Worm (Caenorhabditis elegans) whole organism, L4 larva: ENCODE results near the gene gvd-1.

ENCODE experiments used
- F37D6.2 ChIP-seq: sonication (generic microtip); optimal IDR thresholded peaks from 2 replicates; lab custom pipeline; 2016; ENCODE audit warnings: mild to moderate bottlenecking, missing genetic modification characterization, missing compliant biosample characterization
- F44E2.7 ChIP-seq: fragments of 200-800 bp; sonication (Bioruptor generic); IDR thresholded peaks from 2 replicates; pipeline ENCODE4 v2.1.2; 2022; ENCODE audit warnings: missing genetic modification characterization, missing compliant biosample characterization
- F49E8.2 ChIP-seq: sonication (generic microtip); optimal IDR thresholded peaks from 2 replicates; lab custom pipeline; 2016; ENCODE audit warnings: missing compliant biosample characterization, mild to moderate bottlenecking, missing genetic modification characterization, borderline replicate concordance
- T26A8.4 ChIP-seq: fragments of 200-800 bp; sonication (Bioruptor generic); IDR thresholded peaks from 2 replicates; pipeline ENCODE4 v1.3.6; 2022; ENCODE audit warnings: missing genetic modification characterization, missing compliant biosample characterization
- Y105C5A.15 ChIP-seq: fragments of 200-800 bp; sonication (Bioruptor generic); IDR thresholded peaks from 2 replicates; pipeline ENCODE4 v1.3.6; 2022; ENCODE audit warnings: missing genetic modification characterization, missing compliant biosample characterization
- aha-1 ChIP-seq: fragments of 150-350 bp; peaks from one replicate; lab custom pipeline; 2014; ENCODE audit warnings: missing biosample characterization, missing genetic modification characterization
- ceh-20 ChIP-seq: fragments of 200-800 bp; sonication (Bioruptor generic); IDR thresholded peaks from 2 replicates; pipeline ENCODE4 v1.3.6; 2022; ENCODE audit warnings: missing genetic modification reagents, missing genetic modification characterization, missing compliant biosample characterization
- ceh-28 ChIP-seq: fragments of 150-350 bp; optimal IDR thresholded peaks from 2 replicates; lab custom pipeline; 2014; ENCODE audit warnings: missing biosample characterization, missing genetic modification reagents, missing genetic modification characterization
- cey-2 ChIP-seq: sonication (generic microtip); optimal IDR thresholded peaks from 3 replicates; lab custom pipeline; 2017; ENCODE audit warnings: missing genetic modification characterization, mild to moderate bottlenecking, missing compliant biosample characterization, antibody characterized with exemption, borderline replicate concordance; ENCODE audit not compliant: insufficient read depth
- daf-19 ChIP-seq: fragments of 200-800 bp; sonication (Bioruptor generic); conservative IDR thresholded peaks from 2 replicates; pipeline ENCODE4 v1.3.6; 2022; ENCODE audit warnings: missing genetic modification characterization, missing compliant biosample characterization
- dmd-6 ChIP-seq: fragments of 200-800 bp; sonication (Bioruptor generic); IDR thresholded peaks from 2 replicates; pipeline ENCODE4 v1.3.6; 2022; ENCODE audit warnings: missing genetic modification reagents, missing genetic modification characterization, missing compliant biosample characterization
- dpl-1 ChIP-seq: fragments of 150-350 bp; optimal IDR thresholded peaks from 2 replicates; lab custom pipeline; 2014; ENCODE audit warnings: missing biosample characterization, missing genetic modification reagents, missing genetic modification characterization
- dve-1 ChIP-seq: sonication (generic microtip); optimal IDR thresholded peaks from 2 replicates; lab custom pipeline; 2017; ENCODE audit warnings: antibody characterized with exemption, mild to moderate bottlenecking, missing genetic modification characterization, missing compliant biosample characterization; ENCODE audit not compliant: insufficient read depth
- egl-43 ChIP-seq: fragments of 200-800 bp; sonication (Bioruptor generic); IDR thresholded peaks from 2 replicates; pipeline ENCODE4 v1.3.6; 2022; ENCODE audit warnings: missing genetic modification reagents, missing genetic modification characterization, missing compliant biosample characterization
- gei-8 ChIP-seq: fragments of 200-800 bp; sonication (Bioruptor generic); optimal IDR thresholded peaks from 2 replicates; lab custom pipeline; 2018; ENCODE audit warnings: mild to moderate bottlenecking, missing genetic modification characterization, missing compliant biosample characterization
- hlh-11 ChIP-seq: fragments of 200-800 bp; sonication (Bioruptor generic); optimal IDR thresholded peaks from 2 replicates; lab custom pipeline; 2018; ENCODE audit warnings: mild to moderate bottlenecking, missing genetic modification characterization, missing compliant biosample characterization
- hlh-30 ChIP-seq: sonication (generic microtip); optimal IDR thresholded peaks from 2 replicates; lab custom pipeline; 2017; ENCODE audit warnings: antibody characterized with exemption, mild to moderate bottlenecking, missing genetic modification characterization, missing compliant biosample characterization; ENCODE audit not compliant: insufficient read depth
- hmg-1.1 ChIP-seq: fragments of 200-800 bp; sonication (Bioruptor generic); IDR thresholded peaks from 2 replicates; pipeline ENCODE4 v1.3.6; 2022; ENCODE audit warnings: missing genetic modification reagents, missing genetic modification characterization, missing compliant biosample characterization
- jun-1 ChIP-seq: fragments of 150-350 bp; optimal IDR thresholded peaks from 2 replicates; lab custom pipeline; 2014; ENCODE audit warnings: missing biosample characterization, missing genetic modification reagents, missing genetic modification characterization
- lin-13 ChIP-seq: fragments of 150-350 bp; optimal IDR thresholded peaks from 2 replicates; lab custom pipeline; 2014; ENCODE audit warnings: missing biosample characterization, missing genetic modification reagents, missing genetic modification characterization
- lin-29 ChIP-seq: fragments of 200-800 bp; sonication (Bioruptor generic); IDR thresholded peaks from 2 replicates; pipeline ENCODE4 v1.3.6; 2022; ENCODE audit warnings: missing genetic modification reagents, missing genetic modification characterization, missing compliant biosample characterization
- lin-38 ChIP-seq: fragments of 200-800 bp; sonication (Bioruptor generic); IDR thresholded peaks from 2 replicates; pipeline ENCODE4 v1.3.6; 2022; ENCODE audit warnings: missing genetic modification reagents, missing genetic modification characterization, missing compliant biosample characterization
- lin-39 ChIP-seq: fragments of 150-350 bp; optimal IDR thresholded peaks from 2 replicates; lab custom pipeline; 2014; ENCODE audit warnings: missing biosample characterization, missing genetic modification reagents, missing genetic modification characterization
- lir-3 ChIP-seq: sonication (generic microtip); optimal IDR thresholded peaks from 2 replicates; lab custom pipeline; 2016; ENCODE audit warnings: mild to moderate bottlenecking, missing genetic modification characterization, missing compliant biosample characterization
- lsy-2 ChIP-seq, 2 experiments: fragments of 150-350 bp in 1 of 2; sonication (generic microtip) in 1 of 2; optimal IDR thresholded peaks; 2 replicates each; lab custom pipeline; 2014 to 2017; ENCODE audit warnings: missing biosample characterization in 2 of 2, missing genetic modification characterization in 2 of 2
- mdt-29 ChIP-seq: fragments of 200-800 bp; sonication (Bioruptor generic); IDR thresholded peaks from 2 replicates; pipeline ENCODE4 v1.3.6; 2022; ENCODE audit warnings: missing genetic modification reagents, missing genetic modification characterization, missing compliant biosample characterization
- mes-2 ChIP-seq: sonication (generic microtip); optimal IDR thresholded peaks from 2 replicates; lab custom pipeline; 2016; ENCODE audit warnings: missing genotype, mild to moderate bottlenecking, missing genetic modification characterization, missing compliant biosample characterization; ENCODE audit not compliant: poor library complexity, severe bottlenecking
- nhr-237 ChIP-seq: sonication (generic microtip); optimal IDR thresholded peaks from 2 replicates; lab custom pipeline; 2017; ENCODE audit warnings: missing biosample characterization, missing genetic modification characterization
- nhr-25 ChIP-seq: sonication (generic microtip); optimal IDR thresholded peaks from 2 replicates; lab custom pipeline; 2017; ENCODE audit warnings: missing genetic modification characterization, mild to moderate bottlenecking, missing compliant biosample characterization, antibody characterized with exemption, moderate library complexity, borderline replicate concordance; ENCODE audit not compliant: insufficient read depth
- nhr-6 ChIP-seq: fragments of 150-350 bp; optimal IDR thresholded peaks from 2 replicates; lab custom pipeline; 2014; ENCODE audit warnings: missing biosample characterization, missing genetic modification characterization
- nhr-77 ChIP-seq: fragments of 150-350 bp; optimal IDR thresholded peaks from 2 replicates; lab custom pipeline; 2014; ENCODE audit warnings: missing biosample characterization, missing genetic modification characterization
- rbr-2 ChIP-seq: sonication (generic microtip); optimal IDR thresholded peaks from 2 replicates; lab custom pipeline; 2016; ENCODE audit warnings: missing genotype, missing genetic modification characterization, missing compliant biosample characterization
- set-16 ChIP-seq: fragments of 200-800 bp; sonication (Bioruptor generic); IDR thresholded peaks from 2 replicates; pipeline ENCODE4 v1.3.6; 2022; ENCODE audit warnings: missing genetic modification reagents, missing genetic modification characterization, missing compliant biosample characterization
- snpc-1.2 ChIP-seq: fragments of 200-800 bp; sonication (Bioruptor generic); IDR thresholded peaks from 2 replicates; pipeline ENCODE4 v1.3.6; 2022; ENCODE audit warnings: missing genetic modification reagents, missing genetic modification characterization, missing compliant biosample characterization
- tag-97 ChIP-seq: fragments of 200-800 bp; sonication (Bioruptor generic); IDR thresholded peaks from 2 replicates; pipeline ENCODE4 v1.3.6; 2022; ENCODE audit warnings: missing genetic modification characterization, missing compliant biosample characterization
- unc-62 ChIP-seq, 3 experiments: fragments of 150-350 bp in 1 of 3; sonication (generic microtip); optimal IDR thresholded peaks in 2 of 3; peaks in 1 of 3; 1 replicate in 1 of 3; 2 replicates in 2 of 3; lab custom pipeline; 2014 to 2017; ENCODE audit warnings: missing biosample characterization in 3 of 3, missing genetic modification characterization in 3 of 3, missing genetic modification reagents in 3 of 3, missing genotype in 1 of 3
- zag-1 ChIP-seq: fragments of 150-350 bp; optimal IDR thresholded peaks from 2 replicates; lab custom pipeline; 2014; ENCODE audit warnings: missing biosample characterization, missing genetic modification characterization

The gvd-1 gene

DNA sequence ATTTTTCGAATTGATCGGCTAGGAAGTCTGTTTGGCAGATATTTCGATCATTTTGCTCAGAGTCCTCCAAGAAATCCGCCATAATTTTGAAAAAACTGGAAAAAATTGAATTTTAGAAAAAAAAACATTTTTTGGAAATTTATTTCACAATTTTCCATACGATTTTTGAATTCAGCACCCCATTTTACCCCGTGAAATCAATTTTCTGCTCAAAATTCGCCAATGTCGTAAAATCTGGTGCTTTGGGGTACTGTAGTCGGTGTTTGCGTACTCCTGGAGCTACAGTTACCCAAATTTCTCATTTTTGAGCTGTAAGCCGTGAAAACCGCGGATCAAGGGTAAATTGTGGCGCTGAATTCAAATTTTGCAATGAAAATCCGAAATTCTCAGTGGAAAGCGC is at the start of gene gvd-1:
TSS of gene gvd-1 (minus strand) at position 101 of the 400 bp plus-strand sequence.
- TF ChIP-seq mes-2 (tag; lab: Kevin White, UChicago): no peak
- TF ChIP-seq egl-43 (GFP tag; lab: Robert Waterston, UW): no peak
- TF ChIP-seq hlh-30 (tag; lab: Kevin White, UChicago): no peak
- no peak for TF ChIP-seq mdt-29 (GFP tag; lab: Robert Waterston, UW)

DNA sequence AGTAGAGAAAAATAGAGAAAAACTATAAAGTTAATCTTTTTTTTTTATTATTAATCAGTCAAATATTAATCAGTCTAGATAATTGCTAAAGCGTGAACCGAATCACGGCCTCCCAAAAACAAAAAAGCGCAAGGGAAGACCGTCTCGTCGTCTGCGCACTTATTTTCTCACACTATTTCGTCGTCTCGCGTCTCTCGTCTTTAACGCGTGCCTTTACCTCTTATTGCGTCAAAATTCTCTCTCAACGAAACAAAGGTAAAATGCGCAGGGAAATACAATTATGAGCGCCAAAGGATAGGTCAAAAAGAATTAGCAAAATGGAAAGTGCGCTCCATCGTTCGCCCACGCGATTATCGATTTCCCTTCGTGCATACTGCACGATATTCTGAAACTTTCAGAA is 48.4 kb upstream of the gvd-1 start:
- TF ChIP-seq unc-62 (GFP tag; optimal IDR thresholded peaks at IDR 0.05 in 1 of 2; lab: Kevin White, UChicago): peak in 1 of 2 experiments; percentile 96
- TF ChIP-seq unc-62 (tag; optimal IDR thresholded peaks at IDR 0.05; lab: Kevin White, UChicago): no peak
- peak; percentile 63 for TF ChIP-seq hmg-1.1 (GFP tag; lab: Robert Waterston, UW)
- no peak for TF ChIP-seq F37D6.2 (tag; lab: Kevin White, UChicago)
- no peak for TF ChIP-seq lin-13 (GFP tag; lab: Kevin White, UChicago)
- TF ChIP-seq ceh-20 (GFP tag; lab: Robert Waterston, UW): no peak
- no peak for TF ChIP-seq cey-2 (tag; lab: Kevin White, UChicago)
- TF ChIP-seq F44E2.7 (GFP tag; lab: Robert Waterston, UW): no peak
- no peak for TF ChIP-seq zag-1 (tag; lab: Kevin White, UChicago)
- no peak for TF ChIP-seq lsy-2 (tag; optimal IDR thresholded peaks at IDR 0.05; lab: Kevin White, UChicago)
- no peak for TF ChIP-seq jun-1 (tag; lab: Kevin White, UChicago)
- TF ChIP-seq lin-38 (GFP tag; lab: Robert Waterston, UW): peak; percentile 78
- TF ChIP-seq rbr-2 (tag; lab: Kevin White, UChicago): peak; percentile 25
- peak; percentile 56; the same call in 1 of the 2 replicates for TF ChIP-seq T26A8.4 (GFP tag; lab: Robert Waterston, UW)
- no peak for TF ChIP-seq F49E8.2 (tag; lab: Kevin White, UChicago)
- no peak for TF ChIP-seq ceh-28 (tag; lab: Kevin White, UChicago)
- TF ChIP-seq dpl-1: peak; percentile 48
- TF ChIP-seq tag-97 (GFP tag; lab: Robert Waterston, UW): no peak
- TF ChIP-seq lir-3 (tag; lab: Kevin White, UChicago): no peak
- TF ChIP-seq dve-1 (tag; lab: Kevin White, UChicago): no peak
- TF ChIP-seq Y105C5A.15: no peak
- peak; percentile 66 for TF ChIP-seq hlh-30 (tag; lab: Kevin White, UChicago)
- TF ChIP-seq aha-1 (tag; lab: Kevin White, UChicago): peak; percentile 61

DNA sequence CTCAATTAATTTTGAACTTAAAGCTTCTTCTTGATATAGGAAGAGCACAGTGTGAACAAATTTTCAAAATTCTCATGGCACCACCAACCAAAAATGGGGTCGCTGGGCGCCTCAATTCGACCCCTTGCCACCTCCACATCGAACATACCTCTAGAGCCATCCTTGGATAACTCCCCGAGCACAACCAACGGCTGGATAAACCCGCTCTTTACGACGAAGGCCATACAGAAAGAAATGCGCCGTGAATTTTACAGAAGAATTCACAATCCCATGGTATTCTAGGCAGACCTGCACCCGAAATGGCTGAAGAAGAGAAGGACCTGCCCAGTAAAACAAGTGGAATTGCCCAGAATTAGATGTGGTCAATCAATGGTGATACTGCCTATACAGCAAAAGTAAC is 44.9 kb upstream of the gvd-1 start:
- TF ChIP-seq F49E8.2 (tag; lab: Kevin White, UChicago) (no peak), nhr-6 (tag; lab: Kevin White, UChicago) (no peak), aha-1 (tag; lab: Kevin White, UChicago) (peak; percentile 60), unc-62 (GFP tag; optimal IDR thresholded peaks at IDR 0.05 in 1 of 2; lab: Kevin White, UChicago) (peak in 1 of 2 experiments; percentile 82), unc-62 (tag; optimal IDR thresholded peaks at IDR 0.05; lab: Kevin White, UChicago) (no peak), nhr-237 (tag; lab: Kevin White, UChicago) (no peak)
- TF ChIP-seq, all 104 proteins: peak for 2

DNA sequence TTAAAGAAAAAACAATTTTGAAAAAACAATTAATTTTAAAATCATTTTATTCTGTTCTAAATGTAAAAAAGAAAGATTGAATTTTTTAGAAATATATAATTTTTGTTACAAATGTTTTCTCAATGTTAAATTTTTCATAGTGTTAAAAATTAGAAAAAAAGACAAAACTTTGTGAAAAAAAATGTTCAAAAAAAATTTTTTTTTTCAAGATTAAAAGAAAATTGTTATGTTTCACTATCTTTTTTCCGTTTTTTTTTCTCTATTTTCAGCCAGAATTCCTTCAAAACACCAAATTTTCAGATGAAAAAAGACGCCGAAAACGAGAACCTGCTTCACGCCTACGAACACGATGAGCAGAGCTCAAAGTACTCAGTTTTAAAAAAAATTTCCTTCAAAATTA is 37.4 kb upstream of the gvd-1 start, which contains the start of gene sms-5:
TSS of gene sms-5 (plus strand) at position 301 of the 400 bp plus-strand sequence.
- no peak for TF ChIP-seq ceh-20 (GFP tag; lab: Robert Waterston, UW)
- no peak for TF ChIP-seq nhr-237 (tag; lab: Kevin White, UChicago)
- no peak for TF ChIP-seq nhr-77
- no peak for TF ChIP-seq F37D6.2 (tag; lab: Kevin White, UChicago)
- no peak for TF ChIP-seq dmd-6 (GFP tag; lab: Robert Waterston, UW)
- no peak for TF ChIP-seq hlh-11
- TF ChIP-seq nhr-25: no peak
- TF ChIP-seq lin-39 (tag; lab: Kevin White, UChicago): no peak
- no peak for TF ChIP-seq set-16 (GFP tag; lab: Robert Waterston, UW)
- no peak for TF ChIP-seq mdt-29 (GFP tag; lab: Robert Waterston, UW)
- no peak for TF ChIP-seq rbr-2 (tag; lab: Kevin White, UChicago)
- no peak for TF ChIP-seq gei-8 (GFP tag; lab: Kevin White, UChicago)
- no peak for TF ChIP-seq lin-29 (GFP tag; lab: Robert Waterston, UW)
- no peak for TF ChIP-seq egl-43 (GFP tag; lab: Robert Waterston, UW)
- TF ChIP-seq daf-19 (GFP tag; lab: Robert Waterston, UW): no peak
- no peak for TF ChIP-seq ceh-28 (tag; lab: Kevin White, UChicago)
- no peak for TF ChIP-seq snpc-1.2 (GFP tag; lab: Robert Waterston, UW)
